Fruit fly (Drosophila melanogaster) whole organism, prepupa: ENCODE data around the gene olf413.
A peak's percentile ranks its signal among the peaks of the same experiment; 100 is the strongest.

ENCODE experiments used
- Blimp-1 ChIP-seq: fragments of 200-800 bp; sonication (Bioruptor generic); optimal IDR thresholded peaks from 3 replicates; lab custom pipeline; 2017; ENCODE audit warnings: missing biosample characterization, missing genetic modification characterization, mild to moderate bottlenecking, moderate library complexity, missing genetic modification reagents
- CG10631 ChIP-seq: fragments of 200-800 bp; sonication (Bioruptor generic); optimal IDR thresholded peaks from 2 replicates; lab custom pipeline; 2016; ENCODE audit warnings: missing biosample characterization, missing genetic modification characterization
- CG10669 ChIP-seq: fragments of 200-800 bp; sonication (Bioruptor generic); optimal IDR thresholded peaks from 3 replicates; lab custom pipeline; 2018; ENCODE audit warnings: missing biosample characterization, mild to moderate bottlenecking, missing genetic modification characterization, moderate library complexity
- CG11294 ChIP-seq: fragments of 200-800 bp; sonication (Bioruptor generic); IDR thresholded peaks from 2 replicates; pipeline ENCODE4 v1.3.6; 2022; ENCODE audit warnings: missing biosample characterization, missing genetic modification characterization
- CG11762 ChIP-seq: fragments of 200-800 bp; sonication (Bioruptor generic); optimal IDR thresholded peaks from 3 replicates; lab custom pipeline; 2016; ENCODE audit warnings: missing biosample characterization, missing genetic modification characterization; ENCODE audit not compliant: insufficient read depth
- CG11902 ChIP-seq: fragments of 200-800 bp; sonication (Bioruptor generic); optimal IDR thresholded peaks from 3 replicates; lab custom pipeline; 2016; ENCODE audit warnings: missing biosample characterization, missing genetic modification characterization
- CG15336 ChIP-seq: fragments of 200-800 bp; sonication (Bioruptor generic); IDR thresholded peaks from 2 replicates; pipeline ENCODE4 v1.3.6; 2022; ENCODE audit warnings: missing biosample characterization, missing genetic modification characterization
- CG1621 ChIP-seq: fragments of 200-800 bp; sonication (Bioruptor generic); optimal IDR thresholded peaks from 3 replicates; lab custom pipeline; 2018; ENCODE audit warnings: missing biosample characterization, mild to moderate bottlenecking, missing genetic modification characterization
- CG16779 ChIP-seq: fragments of 200-800 bp; sonication (Bioruptor generic); optimal IDR thresholded peaks from 3 replicates; lab custom pipeline; 2017; ENCODE audit warnings: missing biosample characterization, mild to moderate bottlenecking, missing genetic modification characterization
- CG31627 ChIP-seq: fragments of 200-800 bp; sonication (Bioruptor generic); optimal IDR thresholded peaks from 3 replicates; lab custom pipeline; 2016; ENCODE audit warnings: missing biosample characterization, missing genetic modification characterization
- CG32006 ChIP-seq: fragments of 200-800 bp; sonication (Bioruptor generic); optimal IDR thresholded peaks from 3 replicates; lab custom pipeline; 2017; ENCODE audit warnings: missing biosample characterization, mild to moderate bottlenecking, missing genetic modification characterization
- CG34406 ChIP-seq: fragments of 200-800 bp; sonication (Bioruptor generic); optimal IDR thresholded peaks from 3 replicates; lab custom pipeline; 2016; ENCODE audit warnings: missing biosample characterization, missing genetic modification characterization
- CG3919 ChIP-seq: fragments of 200-800 bp; sonication (Bioruptor generic); optimal IDR thresholded peaks from 3 replicates; lab custom pipeline; 2016; ENCODE audit warnings: missing biosample characterization, missing genetic modification characterization
- CG4318 ChIP-seq: fragments of 200-800 bp; sonication (Bioruptor generic); optimal IDR thresholded peaks from 3 replicates; lab custom pipeline; 2017; ENCODE audit warnings: missing biosample characterization, mild to moderate bottlenecking, missing genetic modification characterization
- CG6276 ChIP-seq: fragments of 200-800 bp; sonication (Bioruptor generic); optimal IDR thresholded peaks from 2 replicates; lab custom pipeline; 2017; ENCODE audit warnings: missing biosample characterization, mild to moderate bottlenecking, missing genetic modification characterization
- CG6792 ChIP-seq: fragments of 200-800 bp; sonication (Bioruptor generic); optimal IDR thresholded peaks from 3 replicates; lab custom pipeline; 2016; ENCODE audit warnings: missing biosample characterization, missing genetic modification characterization
- CG6808 ChIP-seq: fragments of 200-800 bp; sonication (Bioruptor generic); optimal IDR thresholded peaks from 3 replicates; lab custom pipeline; 2017; ENCODE audit warnings: missing biosample characterization, missing genetic modification characterization, mild to moderate bottlenecking, moderate library complexity, missing genetic modification reagents
- CG6854 ChIP-seq: fragments of 200-800 bp; sonication (Bioruptor generic); optimal IDR thresholded peaks from 2 replicates; lab custom pipeline; 2017; ENCODE audit warnings: missing biosample characterization, mild to moderate bottlenecking, missing genetic modification characterization
- CG7368 ChIP-seq: fragments of 200-800 bp; sonication (Bioruptor generic); optimal IDR thresholded peaks from 3 replicates; lab custom pipeline; 2016; ENCODE audit warnings: missing biosample characterization, missing genetic modification characterization
- CG8119 ChIP-seq: fragments of 200-800 bp; sonication (Bioruptor generic); IDR thresholded peaks from 3 replicates; pipeline ENCODE4 v1.3.6; 2022; ENCODE audit warnings: missing biosample characterization, missing genetic modification characterization
- CG8319 ChIP-seq: fragments of 200-800 bp; sonication (Bioruptor generic); optimal IDR thresholded peaks from 3 replicates; lab custom pipeline; 2016; ENCODE audit warnings: missing biosample characterization, missing genetic modification characterization
- CG8632 ChIP-seq: fragments of 200-800 bp; sonication (Bioruptor generic); optimal IDR thresholded peaks from 3 replicates; lab custom pipeline; 2016; ENCODE audit warnings: missing biosample characterization, missing genetic modification characterization
- Eip75B ChIP-seq: fragments of 200-800 bp; sonication (Bioruptor generic); optimal IDR thresholded peaks from 3 replicates; lab custom pipeline; 2016; ENCODE audit warnings: missing biosample characterization, missing genetic modification characterization
- Eip93F ChIP-seq: fragments of 200-800 bp; sonication (Bioruptor generic); optimal IDR thresholded peaks from 2 replicates; lab custom pipeline; 2016; ENCODE audit warnings: missing biosample characterization, mild to moderate bottlenecking, missing genetic modification characterization
- Ets21C ChIP-seq: fragments of 200-800 bp; sonication (Bioruptor generic); optimal IDR thresholded peaks from 3 replicates; lab custom pipeline; 2016; ENCODE audit warnings: missing biosample characterization, missing genetic modification characterization
- Ets96B ChIP-seq: fragments of 200-800 bp; optimal IDR thresholded peaks from 2 replicates; lab custom pipeline; 2019; ENCODE audit warnings: missing biosample characterization, mild to moderate bottlenecking, missing genetic modification characterization, moderate library complexity
- Gug ChIP-seq: fragments of 200-800 bp; sonication (Bioruptor generic); IDR thresholded peaks from 2 replicates; pipeline ENCODE4 v1.3.6; 2022; ENCODE audit warnings: missing biosample characterization, missing genetic modification characterization
- Hr38 ChIP-seq: sonication (Bioruptor generic); optimal IDR thresholded peaks from 2 replicates; lab custom pipeline; 2016; ENCODE audit warnings: missing biosample characterization, missing genetic modification characterization
- Hr4 ChIP-seq: fragments of 200-800 bp; sonication (Bioruptor generic); optimal IDR thresholded peaks from 3 replicates; lab custom pipeline; 2016; ENCODE audit warnings: missing biosample characterization, missing genetic modification characterization
- Lpt ChIP-seq: fragments of 200-800 bp; sonication (Bioruptor generic); optimal IDR thresholded peaks from 3 replicates; lab custom pipeline; 2016; ENCODE audit warnings: missing biosample characterization, missing genetic modification characterization
- Met ChIP-seq: fragments of 200-800 bp; sonication (Bioruptor generic); optimal IDR thresholded peaks from 3 replicates; lab custom pipeline; 2016; ENCODE audit warnings: missing biosample characterization, missing genetic modification characterization
- OdsH ChIP-seq: fragments of 200-800 bp; sonication (Bioruptor generic); optimal IDR thresholded peaks from 3 replicates; lab custom pipeline; 2016; ENCODE audit warnings: missing biosample characterization, missing genetic modification characterization
- Smox ChIP-seq: fragments of 200-800 bp; sonication (Bioruptor generic); optimal IDR thresholded peaks from 3 replicates; lab custom pipeline; 2016; ENCODE audit warnings: missing biosample characterization, missing genetic modification characterization
- Sox102F ChIP-seq: fragments of 200-800 bp; sonication (Bioruptor generic); optimal IDR thresholded peaks from 2 replicates; lab custom pipeline; 2016; ENCODE audit warnings: missing biosample characterization, mild to moderate bottlenecking, missing genetic modification characterization
- Sox14 ChIP-seq: fragments of 200-800 bp; sonication (Bioruptor generic); optimal IDR thresholded peaks from 3 replicates; lab custom pipeline; 2016; ENCODE audit warnings: missing biosample characterization, missing genetic modification characterization
- achi ChIP-seq: fragments of 200-800 bp; sonication (Bioruptor generic); optimal IDR thresholded peaks from 3 replicates; lab custom pipeline; 2016; ENCODE audit warnings: missing biosample characterization, missing genetic modification characterization
- acj6 ChIP-seq: fragments of 200-800 bp; sonication (Bioruptor generic); optimal IDR thresholded peaks from 3 replicates; lab custom pipeline; 2016; ENCODE audit warnings: missing biosample characterization, missing genetic modification characterization
- cyc ChIP-seq: fragments of 200-800 bp; sonication (Bioruptor generic); optimal IDR thresholded peaks from 3 replicates; lab custom pipeline; 2016; ENCODE audit warnings: missing biosample characterization, missing genetic modification characterization
- fd59A ChIP-seq: fragments of 200-800 bp; sonication (Bioruptor generic); optimal IDR thresholded peaks from 2 replicates; lab custom pipeline; 2017; ENCODE audit warnings: missing biosample characterization, mild to moderate bottlenecking, missing genetic modification characterization, missing genetic modification reagents
- fd85E ChIP-seq: fragments of 200-800 bp; sonication (Bioruptor generic); optimal IDR thresholded peaks from 3 replicates; lab custom pipeline; 2016; ENCODE audit warnings: missing biosample characterization, missing genetic modification characterization
- fkh ChIP-seq: fragments of 200-800 bp; sonication (Bioruptor generic); optimal IDR thresholded peaks from 3 replicates; lab custom pipeline; 2017; ENCODE audit warnings: missing biosample characterization, mild to moderate bottlenecking, missing genetic modification characterization, moderate library complexity
- lz ChIP-seq: fragments of 200-800 bp; sonication (Bioruptor generic); optimal IDR thresholded peaks from 3 replicates; lab custom pipeline; 2016; ENCODE audit warnings: missing biosample characterization, missing genetic modification characterization
- net ChIP-seq: fragments of 200-800 bp; sonication (Bioruptor generic); optimal IDR thresholded peaks from 3 replicates; lab custom pipeline; 2016; ENCODE audit warnings: missing biosample characterization, missing genetic modification characterization
- pdm3 ChIP-seq: fragments of 200-800 bp; sonication (Bioruptor generic); optimal IDR thresholded peaks from 3 replicates; lab custom pipeline; 2016; ENCODE audit warnings: missing biosample characterization, missing genetic modification characterization
- salr ChIP-seq, 2 experiments: fragments of 200-800 bp; sonication (Bioruptor generic); optimal IDR thresholded peaks; 3 replicates each; lab custom pipeline; 2016 to 2018; ENCODE audit warnings: missing biosample characterization in 2 of 2, missing genetic modification characterization in 2 of 2, mild to moderate bottlenecking in 1 of 2
- spab ChIP-seq: fragments of 200-800 bp; sonication (Bioruptor generic); optimal IDR thresholded peaks from 2 replicates; lab custom pipeline; 2017; ENCODE audit warnings: missing biosample characterization, mild to moderate bottlenecking, missing genetic modification characterization, missing genetic modification reagents
- ss ChIP-seq, 2 experiments: fragments of 200-800 bp; sonication (Bioruptor generic); optimal IDR thresholded peaks; 2 replicates in 1 of 2; 3 replicates in 1 of 2; lab custom pipeline; 2017 to 2018; ENCODE audit warnings: mild to moderate bottlenecking in 2 of 2, missing biosample characterization in 2 of 2, missing genetic modification characterization in 2 of 2, moderate library complexity in 1 of 2
- svp ChIP-seq: fragments of 200-800 bp; sonication (Bioruptor generic); peaks from one replicate; lab custom pipeline; 2016; ENCODE audit warnings: missing biosample characterization, missing genetic modification characterization
- topi ChIP-seq: fragments of 200-800 bp; sonication (Bioruptor generic); optimal IDR thresholded peaks from 3 replicates; lab custom pipeline; 2016; ENCODE audit warnings: missing biosample characterization, missing genetic modification characterization
- vri ChIP-seq: fragments of 200-800 bp; sonication (Bioruptor generic); optimal IDR thresholded peaks from 3 replicates; lab custom pipeline; 2016; ENCODE audit warnings: missing biosample characterization, mild to moderate bottlenecking, missing genetic modification characterization

The olf413 gene

dm6 chr3L:22147673-22148072 lies 11.8 kb downstream of the olf413 start:
- TF ChIP-seq CG8632 (no peak), fkh (GFP tag; lab: Kevin White, UChicago) (no peak), Met (GFP tag; lab: Kevin White, UChicago) (no peak), spab (GFP tag; lab: Kevin White, UChicago) (no peak), CG6854 (GFP tag; lab: Kevin White, UChicago) (no peak), CG11902 (no peak), CG6808 (GFP tag; lab: Kevin White, UChicago) (no peak), pdm3 (GFP tag; lab: Kevin White, UChicago) (no peak), CG11294 (GFP tag; lab: Robert Waterston, UW) (no peak), Hr4 (GFP tag; lab: Kevin White, UChicago) (no peak)

DNA sequence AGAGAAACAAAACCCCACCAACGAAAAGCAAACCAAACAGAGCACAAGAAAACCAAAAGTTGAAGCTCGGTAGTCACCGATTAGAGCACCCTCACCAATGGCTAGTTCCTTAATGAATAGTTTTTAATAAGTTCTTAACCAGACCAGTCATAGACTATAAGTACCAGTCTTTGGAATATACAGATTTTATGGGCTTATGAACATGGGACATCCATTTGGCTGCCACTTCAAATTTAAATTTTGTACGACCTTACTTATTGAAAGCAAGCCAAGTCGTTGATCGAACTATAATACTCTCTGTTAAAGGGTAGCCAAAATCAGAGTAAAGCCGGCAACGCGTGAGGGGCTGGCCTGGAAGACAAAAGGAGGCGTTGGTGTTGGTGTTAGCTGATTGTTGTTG lies 15.6 kb downstream of the olf413 start:
- TF ChIP-seq OdsH (GFP tag; lab: Kevin White, UChicago) (no peak), cyc (GFP tag; lab: Kevin White, UChicago) (peak; percentile 25), CG8119 (GFP tag; lab: Robert Waterston, UW) (no peak), pdm3 (GFP tag; lab: Kevin White, UChicago) (no peak), lz (GFP tag; lab: Kevin White, UChicago) (no peak), CG7368 (GFP tag; lab: Kevin White, UChicago) (no peak), svp (GFP tag; lab: Kevin White, UChicago) (peak; percentile 72), CG15336 (no peak), fd59A (peak; percentile 2), CG10669 (GFP tag; lab: Kevin White, UChicago) (peak; percentile 14), vri (GFP tag; lab: Kevin White, UChicago) (no peak), CG11294 (GFP tag; lab: Robert Waterston, UW) (no peak), topi (GFP tag; lab: Kevin White, UChicago) (peak; percentile 51), Hr4 (GFP tag; lab: Kevin White, UChicago) (no peak), Ets21C (no peak), achi (GFP tag; lab: Kevin White, UChicago) (peak; percentile 6), CG6276 (no peak), CG8319 (GFP tag; lab: Kevin White, UChicago) (no peak), CG6808 (GFP tag; lab: Kevin White, UChicago) (peak; percentile 41), Smox (GFP tag; lab: Kevin White, UChicago) (peak; percentile 35), Eip93F (no peak), Met (GFP tag; lab: Kevin White, UChicago) (peak; percentile 37), spab (GFP tag; lab: Kevin White, UChicago) (no peak), CG34406 (GFP tag; lab: Kevin White, UChicago) (no peak), Eip75B (GFP tag; lab: Kevin White, UChicago) (no peak), CG11762 (GFP tag; lab: Kevin White, UChicago) (no peak), CG6854 (GFP tag; lab: Kevin White, UChicago) (no peak), CG31627 (GFP tag; lab: Kevin White, UChicago) (peak; percentile 26), Gug (no peak), ss (GFP tag; optimal IDR thresholded peaks at IDR 0.05; lab: Kevin White, UChicago) (peak in 1 of 2 experiments; percentile 28), CG16779 (tag; lab: Kevin White, UChicago) (no peak), Sox14 (GFP tag; lab: Kevin White, UChicago) (peak; percentile 25), CG6792 (GFP tag; lab: Kevin White, UChicago) (no peak), Hr38 (GFP tag; lab: Kevin White, UChicago) (no peak), Lpt (GFP tag; lab: Kevin White, UChicago) (peak; percentile 19), Sox102F (GFP tag; lab: Kevin White, UChicago) (peak; percentile 7), CG4318 (no peak), net (GFP tag; lab: Kevin White, UChicago) (peak; percentile 12), CG3919 (peak; percentile 14), Ets96B (tag; lab: Kevin White, UChicago) (peak; percentile 36), fd85E (GFP tag; lab: Kevin White, UChicago) (no peak), salr (GFP tag; optimal IDR thresholded peaks at IDR 0.05; lab: Kevin White, UChicago) (no peak), CG32006 (GFP tag; lab: Kevin White, UChicago) (peak; percentile 23), acj6 (GFP tag; lab: Kevin White, UChicago) (no peak), CG10631 (GFP tag; lab: Kevin White, UChicago) (peak; percentile 0), CG1621 (tag; lab: Kevin White, UChicago) (no peak), Blimp-1 (no peak)
